Worm (Caenorhabditis elegans): ENCODE results near the gene M02D8.2.

M02D8.2 gene

ce11 chrX:8750660-8751059 is 11.2 kb downstream of the M02D8.2 start, which contains the start of gene asns-2:
asns-2 (minus strand) TSS chrX:8750941.
- TF ChIP-seq egl-27 (tag; optimal IDR thresholded peaks at IDR 0.05) (no peak), tbx-2 (tag; optimal IDR thresholded peaks at IDR 0.05) (no peak), nhr-77 (tag; optimal IDR thresholded peaks at IDR 0.05) (no peak), aha-1 (tag; optimal IDR thresholded peaks at IDR 0.05) (no peak), mep-1 (tag; optimal IDR thresholded peaks at IDR 0.05) (no peak), pag-3 (tag; optimal IDR thresholded peaks at IDR 0.05; ENCODE audit: borderline replicate concordance, insufficient read depth) (no peak), nhr-28 (tag; optimal IDR thresholded peaks at IDR 0.05) (no peak), lin-15B (tag; optimal IDR thresholded peaks at IDR 0.05) (no peak), ets-5 (GFP tag; IDR thresholded peaks at IDR 0.05) (no peak), elt-3 (tag; optimal IDR thresholded peaks at IDR 0.05) (no peak), fkh-8 (tag; optimal IDR thresholded peaks at IDR 0.05) (no peak), C04F5.9 (tag; optimal IDR thresholded peaks at IDR 0.05) (no peak), ztf-11 (tag; optimal IDR thresholded peaks at IDR 0.05) (no peak), mab-9 (GFP tag; IDR thresholded peaks at IDR 0.05) (no peak), nhr-11 (tag; optimal IDR thresholded peaks at IDR 0.05) (no peak), lin-14 (GFP tag; optimal IDR thresholded peaks at IDR 0.05) (no peak), pax-3 (tag; optimal IDR thresholded peaks at IDR 0.05) (no peak), nhr-19 (GFP tag; conservative IDR thresholded peaks at IDR 0.05) (no peak)

- TF ChIP-seq nhr-90 (tag; optimal IDR thresholded peaks at IDR 0.05; ENCODE audit: poor library complexity) (peak; percentile 20), zip-4 (GFP tag; optimal IDR thresholded peaks at IDR 0.05) (no peak), snpc-4 (tag; optimal IDR thresholded peaks at IDR 0.05) (no peak), hpl-2 (GFP tag; optimal IDR thresholded peaks at IDR 0.05) (no peak), mep-1 (tag; optimal IDR thresholded peaks at IDR 0.05) (peak; percentile 4), lin-13 (GFP tag; optimal IDR thresholded peaks at IDR 0.05) (no peak), nhr-71 (tag; optimal IDR thresholded peaks at IDR 0.05) (peak; percentile 58), skn-1 (tag; optimal IDR thresholded peaks at IDR 0.05) (no peak), pag-3 (tag; optimal IDR thresholded peaks at IDR 0.05; ENCODE audit: borderline replicate concordance, insufficient read depth) (no peak), mef-2 (tag; optimal IDR thresholded peaks at IDR 0.05) (no peak), lin-14 (GFP tag; optimal IDR thresholded peaks at IDR 0.05) (peak; percentile 52), nhr-12 (tag; optimal IDR thresholded peaks at IDR 0.05) (no peak), mdl-1 (tag; optimal IDR thresholded peaks at IDR 0.05) (peak in 1 of 2 experiments; percentile 61), grh-1 (GFP tag; IDR thresholded peaks at IDR 0.05) (no peak), snu-23 (GFP tag; optimal IDR thresholded peaks at IDR 0.05) (peak; percentile 36), nhr-20 (tag; optimal IDR thresholded peaks at IDR 0.05) (peak; percentile 60), nhr-84 (tag; optimal IDR thresholded peaks at IDR 0.05) (no peak), ceh-88 (GFP tag; IDR thresholded peaks at IDR 0.05) (no peak), nhr-19 (GFP tag; conservative IDR thresholded peaks at IDR 0.05) (peak; percentile 25), blmp-1 (tag; optimal IDR thresholded peaks at IDR 0.05) (peak; percentile 89), ztf-4 (tag; optimal IDR thresholded peaks at IDR 0.05) (peak; percentile 11), sox-4 (tag; optimal IDR thresholded peaks at IDR 0.05) (no peak), C16A3.4 (tag; optimal IDR thresholded peaks at IDR 0.05) (peak; percentile 21), tbx-2 (tag; optimal IDR thresholded peaks at IDR 0.05) (peak; percentile 13), lsy-2 (tag; optimal IDR thresholded peaks at IDR 0.05) (peak in 1 of 2 experiments; percentile 27), lin-39 (tag; optimal IDR thresholded peaks at IDR 0.05) (no peak), elt-3 (tag; optimal IDR thresholded peaks at IDR 0.05) (peak in 3 of 6 experiments; percentile 13 to 93 (median 75)), lin-35 (GFP tag; optimal IDR thresholded peaks at IDR 0.05) (peak in 1 of 2 experiments; percentile 19), ceh-63 (GFP tag; optimal IDR thresholded peaks at IDR 0.05) (no peak), nhr-85 (tag) (peak; percentile 90)
Measured at ce11 chrX:8752546-8752945, 13.1 kb downstream of the M02D8.2 start.

Measured in whole organism, L1 larva.